Fruit fly (Drosophila melanogaster) whole organism, embryonic: Measurements from ENCODE around the gene Not10.
A peak's percentile ranks its signal among the peaks of the same experiment; 100 is the strongest.

Source experiments
- Abd-B ChIP-seq: fragments of 200-800 bp; sonication (Bioruptor generic); optimal IDR thresholded peaks from 2 replicates; lab custom pipeline; 2018; ENCODE audit warnings: missing biosample characterization, mild to moderate bottlenecking, missing genetic modification characterization, moderate library complexity
- BtbVII ChIP-seq: fragments of 200-800 bp; sonication (Bioruptor generic); optimal IDR thresholded peaks from 3 replicates; lab custom pipeline; 2017; ENCODE audit warnings: missing biosample characterization, mild to moderate bottlenecking, missing genetic modification characterization
- CG10147 ChIP-seq: fragments of 200-800 bp; sonication (Bioruptor generic); optimal IDR thresholded peaks from 2 replicates; lab custom pipeline; 2019; ENCODE audit warnings: missing biosample characterization, mild to moderate bottlenecking, missing genetic modification characterization, moderate library complexity
- CG10274 ChIP-seq: fragments of 200-800 bp; sonication (Bioruptor generic); optimal IDR thresholded peaks from 3 replicates; lab custom pipeline; 2017; ENCODE audit warnings: missing biosample characterization, mild to moderate bottlenecking, missing genetic modification characterization
- CG10321 ChIP-seq: fragments of 200-800 bp; sonication (Bioruptor generic); IDR thresholded peaks from 2 replicates; pipeline ENCODE4 v1.3.6; 2022; ENCODE audit warnings: missing biosample characterization, missing genetic modification characterization
- CG12236 ChIP-seq: fragments of 200-800 bp; sonication (Bioruptor generic); optimal IDR thresholded peaks from 2 replicates; lab custom pipeline; 2016; ENCODE audit warnings: missing biosample characterization, missing genetic modification characterization
- CG13775 ChIP-seq: fragments of 200-800 bp; sonication (Bioruptor generic); optimal IDR thresholded peaks from 3 replicates; lab custom pipeline; 2017; ENCODE audit warnings: missing biosample characterization, mild to moderate bottlenecking, missing genetic modification characterization
- CG1602 ChIP-seq: fragments of 200-800 bp; sonication (Bioruptor generic); optimal IDR thresholded peaks from 3 replicates; lab custom pipeline; 2016; ENCODE audit warnings: missing biosample characterization, missing genetic modification characterization
- CG17186 ChIP-seq: fragments of 200-800 bp; sonication (Bioruptor generic); optimal IDR thresholded peaks from 3 replicates; lab custom pipeline; 2017; ENCODE audit warnings: missing biosample characterization, missing genetic modification reagents, missing genetic modification characterization
- CG17328 ChIP-seq: fragments of 200-800 bp; sonication (Bioruptor generic); IDR thresholded peaks from 2 replicates; pipeline ENCODE4 v1.3.6; 2022; ENCODE audit warnings: missing biosample characterization, missing genetic modification characterization
- CG2875 ChIP-seq: fragments of 200-800 bp; sonication (Bioruptor generic); optimal IDR thresholded peaks from 2 replicates; lab custom pipeline; 2017; ENCODE audit warnings: missing biosample characterization, mild to moderate bottlenecking, missing genetic modification characterization, missing genetic modification reagents
- CG31365 ChIP-seq: fragments of 200-800 bp; sonication (Bioruptor generic); optimal IDR thresholded peaks from 2 replicates; lab custom pipeline; 2018; ENCODE audit warnings: missing biosample characterization, mild to moderate bottlenecking, missing genetic modification characterization
- CG3838 ChIP-seq: fragments of 200-800 bp; sonication (Bioruptor generic); optimal IDR thresholded peaks from 3 replicates; lab custom pipeline; 2016; ENCODE audit warnings: missing biosample characterization, missing genetic modification characterization
- CG7987 ChIP-seq: fragments of 200-800 bp; sonication (Bioruptor generic); optimal IDR thresholded peaks from 2 replicates; lab custom pipeline; 2018; ENCODE audit warnings: missing biosample characterization, mild to moderate bottlenecking, missing genetic modification characterization, moderate library complexity
- CG8281 ChIP-seq: fragments of 200-800 bp; sonication (Bioruptor generic); optimal IDR thresholded peaks from 2 replicates; lab custom pipeline; 2018; ENCODE audit warnings: missing biosample characterization, mild to moderate bottlenecking, missing genetic modification characterization, moderate library complexity
- CG8388 ChIP-seq: fragments of 200-800 bp; sonication (Bioruptor generic); optimal IDR thresholded peaks from 2 replicates; lab custom pipeline; 2019; ENCODE audit warnings: missing biosample characterization, mild to moderate bottlenecking, missing genetic modification characterization, moderate library complexity
- CG9437 ChIP-seq: fragments of 200-800 bp; sonication (Bioruptor generic); optimal IDR thresholded peaks from 2 replicates; lab custom pipeline; 2018; ENCODE audit warnings: missing biosample characterization, mild to moderate bottlenecking, missing genetic modification characterization
- CG9817 ChIP-seq: fragments of 200-800 bp; sonication (Bioruptor generic); optimal IDR thresholded peaks from 2 replicates; lab custom pipeline; 2018; ENCODE audit warnings: missing biosample characterization, mild to moderate bottlenecking, missing genetic modification characterization, moderate library complexity
- CG9932 ChIP-seq: fragments of 200-800 bp; sonication (Bioruptor generic); IDR thresholded peaks from 2 replicates; pipeline ENCODE4 v1.3.6; 2022; ENCODE audit warnings: missing biosample characterization, missing genetic modification characterization
- D ChIP-seq, 2 experiments: fragments of 200-800 bp in 1 of 2; fragments of >200 bp in 1 of 2; sonication (Bioruptor generic) in 1 of 2; optimal IDR thresholded peaks; 2 replicates in 1 of 2; 3 replicates in 1 of 2; lab custom pipeline; 2017; ENCODE audit warnings: mild to moderate bottlenecking in 1 of 2, missing biosample characterization in 1 of 2, missing genetic modification characterization in 1 of 2, missing genetic modification reagents in 1 of 2
- Dip3 ChIP-seq: fragments of 200-800 bp; sonication (Bioruptor generic); optimal IDR thresholded peaks from 3 replicates; lab custom pipeline; 2016; ENCODE audit warnings: missing biosample characterization, missing genetic modification characterization
- E2f1 ChIP-seq: fragments of 200-800 bp; sonication (Bioruptor generic); IDR thresholded peaks from 2 replicates; pipeline ENCODE4 v1.3.6; 2022; ENCODE audit warnings: missing biosample characterization, missing genetic modification characterization
- HLH54F ChIP-seq: fragments of 200-800 bp; sonication (Bioruptor generic); optimal IDR thresholded peaks from 3 replicates; lab custom pipeline; 2016; ENCODE audit warnings: missing biosample characterization, missing genetic modification characterization
- HLHmδ ChIP-seq: fragments of 200-800 bp; sonication (Bioruptor generic); optimal IDR thresholded peaks from 2 replicates; lab custom pipeline; 2018; ENCODE audit warnings: missing biosample characterization, mild to moderate bottlenecking, missing genetic modification characterization, moderate library complexity
- Hey ChIP-seq: fragments of 200-800 bp; sonication (Bioruptor generic); optimal IDR thresholded peaks from 3 replicates; lab custom pipeline; 2018; ENCODE audit warnings: missing biosample characterization, mild to moderate bottlenecking, missing genetic modification characterization
- Lim3 ChIP-seq: fragments of 200-800 bp; sonication (Bioruptor generic); IDR thresholded peaks from 2 replicates; pipeline ENCODE4 v1.3.6; 2022; ENCODE audit warnings: missing biosample characterization, missing genetic modification characterization
- Optix ChIP-seq: fragments of 200-800 bp; sonication (Bioruptor generic); IDR thresholded peaks from 3 replicates; pipeline ENCODE4 v1.3.6; 2022; ENCODE audit warnings: missing biosample characterization, missing genetic modification characterization
- Rx ChIP-seq: fragments of 200-800 bp; sonication (Bioruptor generic); IDR thresholded peaks from 2 replicates; pipeline ENCODE4 v1.3.6; 2022; ENCODE audit warnings: missing biosample characterization, missing genetic modification characterization
- Six4 ChIP-seq: fragments of 200-800 bp; sonication (Bioruptor generic); optimal IDR thresholded peaks from 2 replicates; lab custom pipeline; 2016; ENCODE audit warnings: missing biosample characterization, missing genetic modification characterization
- Sry-β ChIP-seq: fragments of 200-800 bp; sonication (Bioruptor generic); optimal IDR thresholded peaks from 2 replicates; lab custom pipeline; 2018; ENCODE audit warnings: missing biosample characterization, mild to moderate bottlenecking, missing genetic modification characterization, moderate library complexity
- al ChIP-seq: fragments of 200-800 bp; sonication (Bioruptor generic); IDR thresholded peaks from 2 replicates; pipeline ENCODE4 v1.3.6; 2022; ENCODE audit warnings: missing biosample characterization, missing genetic modification characterization
- az2 ChIP-seq: fragments of 200-800 bp; sonication (Bioruptor generic); optimal IDR thresholded peaks from 3 replicates; lab custom pipeline; 2016; ENCODE audit warnings: missing biosample characterization, missing genetic modification characterization
- bowl ChIP-seq: fragments of 200-800 bp; sonication (Bioruptor generic); IDR thresholded peaks from 2 replicates; pipeline ENCODE4 v1.3.6; 2022; ENCODE audit warnings: missing biosample characterization, missing genetic modification characterization
- cad ChIP-seq: fragments of >200 bp; optimal IDR thresholded peaks from 2 replicates; lab custom pipeline; 2017; ENCODE audit warnings: missing biosample characterization, missing genetic modification characterization
- da ChIP-seq: fragments of 200-800 bp; sonication (Bioruptor generic); optimal IDR thresholded peaks from 2 replicates; lab custom pipeline; 2016; ENCODE audit warnings: missing biosample characterization, missing genetic modification characterization
- dmrt11E ChIP-seq: fragments of 200-800 bp; sonication (Bioruptor generic); optimal IDR thresholded peaks from 3 replicates; lab custom pipeline; 2018; ENCODE audit warnings: missing biosample characterization, mild to moderate bottlenecking, missing genetic modification characterization, moderate library complexity
- grau ChIP-seq: fragments of 200-800 bp; optimal IDR thresholded peaks from 3 replicates; lab custom pipeline; 2019; ENCODE audit warnings: missing biosample characterization, mild to moderate bottlenecking, missing genetic modification characterization, moderate library complexity
- gt ChIP-seq: fragments of 200-800 bp; sonication (Bioruptor generic); IDR thresholded peaks from 2 replicates; pipeline ENCODE4 v1.3.6; 2022; ENCODE audit warnings: missing biosample characterization, missing genetic modification characterization
- insv ChIP-seq, 2 experiments: fragments of 200-800 bp; sonication (Bioruptor generic); optimal IDR thresholded peaks; 3 replicates each; lab custom pipeline; 2016 to 2018; ENCODE audit warnings: missing biosample characterization in 2 of 2, missing genetic modification characterization in 2 of 2
- lilli ChIP-seq: fragments of 200-800 bp; sonication (Bioruptor generic); optimal IDR thresholded peaks from 3 replicates; lab custom pipeline; 2016; ENCODE audit warnings: missing biosample characterization, missing genetic modification characterization
- mirr ChIP-seq: fragments of 200-800 bp; sonication (Bioruptor generic); optimal IDR thresholded peaks from 3 replicates; lab custom pipeline; 2018; ENCODE audit warnings: missing biosample characterization, mild to moderate bottlenecking, missing genetic modification characterization
- nom ChIP-seq: fragments of 200-800 bp; sonication (Bioruptor generic); optimal IDR thresholded peaks from 2 replicates; lab custom pipeline; 2017; ENCODE audit warnings: missing biosample characterization, missing genetic modification characterization, mild to moderate bottlenecking, moderate library complexity, missing genetic modification reagents
- org-1 ChIP-seq: fragments of 200-800 bp; sonication (Bioruptor generic); optimal IDR thresholded peaks from 2 replicates; lab custom pipeline; 2017; ENCODE audit warnings: missing biosample characterization, missing genetic modification characterization
- pzg ChIP-seq: fragments of 200-800 bp; sonication (Bioruptor generic); optimal IDR thresholded peaks from 3 replicates; lab custom pipeline; 2018; ENCODE audit warnings: missing biosample characterization, mild to moderate bottlenecking, missing genetic modification characterization, moderate library complexity
- repo ChIP-seq: fragments of 200-800 bp; sonication (Bioruptor generic); optimal IDR thresholded peaks from 2 replicates; lab custom pipeline; 2016; ENCODE audit warnings: missing biosample characterization, missing genetic modification characterization
- sens ChIP-seq: fragments of 200-800 bp; sonication (Bioruptor generic); peaks from one replicate; lab custom pipeline; 2016; ENCODE audit warnings: missing biosample characterization, missing genetic modification characterization
- so ChIP-seq: fragments of 200-800 bp; sonication (Bioruptor generic); IDR thresholded peaks from 3 replicates; pipeline ENCODE4 v1.3.6; 2022; ENCODE audit warnings: missing biosample characterization, missing genetic modification characterization
- tgo ChIP-seq: fragments of 200-800 bp; sonication (Bioruptor generic); IDR thresholded peaks from 3 replicates; pipeline ENCODE4 v1.3.6; 2022; ENCODE audit warnings: missing biosample characterization, missing genetic modification characterization
- ttk ChIP-seq: fragments of 200-800 bp; sonication (Bioruptor generic); IDR thresholded peaks from 2 replicates; pipeline ENCODE4 v2.1.2; 2022; ENCODE audit warnings: missing biosample characterization, missing genetic modification characterization
- tup ChIP-seq: fragments of 200-800 bp; sonication (Bioruptor generic); optimal IDR thresholded peaks from 2 replicates; lab custom pipeline; 2016; ENCODE audit warnings: missing biosample characterization, mild to moderate bottlenecking, missing genetic modification characterization, moderate library complexity
- yki ChIP-seq: fragments of >200 bp; optimal IDR thresholded peaks from 3 replicates; lab custom pipeline; 2018
- zen2 ChIP-seq: fragments of 200-800 bp; sonication (Bioruptor generic); IDR thresholded peaks from 3 replicates; pipeline ENCODE4 v1.3.6; 2022; ENCODE audit warnings: missing biosample characterization, missing genetic modification characterization; ENCODE audit not compliant: partially characterized antibody

The Not10 gene

dm6 chr3R:12630369-12630768 lies at the start of gene Not10:
Gene Not10 (plus strand): TSS chr3R:12630647.
- TF ChIP-seq nom (GFP tag; lab: Kevin White, UChicago) (no peak), CG13775 (peak; percentile 50), az2 (peak; percentile 49), CG10274 (GFP tag; lab: Kevin White, UChicago) (no peak), CG7987 (no peak), Abd-B (no peak), tup (GFP tag; lab: Kevin White, UChicago) (no peak), Hey (tag; lab: Kevin White, UChicago) (no peak), Six4 (GFP tag; lab: Kevin White, UChicago) (no peak), HLH54F (GFP tag; lab: Kevin White, UChicago) (no peak), E2f1 (GFP tag; lab: Robert Waterston, UW) (peak; percentile 23; the same call in 1 of the 2 replicates), cad (GFP tag; lab: Kevin White, UChicago) (no peak), insv (GFP tag; optimal IDR thresholded peaks at IDR 0.05; lab: Kevin White, UChicago) (peak in 1 of 2 experiments; percentile 19), CG9437 (GFP tag; lab: Kevin White, UChicago) (no peak), grau (tag; lab: Kevin White, UChicago) (no peak), Dip3 (GFP tag; lab: Kevin White, UChicago) (no peak), CG12236 (GFP tag; lab: Kevin White, UChicago) (no peak), yki (lab: Kevin White, UChicago) (no peak), CG8281 (no peak), BtbVII (GFP tag; lab: Kevin White, UChicago) (no peak), CG17328 (GFP tag; lab: Robert Waterston, UW) (no peak), CG10321 (GFP tag; lab: Robert Waterston, UW) (no peak), repo (no peak), CG17186 (GFP tag; lab: Kevin White, UChicago) (no peak), CG8388 (GFP tag; lab: Kevin White, UChicago) (peak; percentile 5), CG10147 (GFP tag; lab: Kevin White, UChicago) (no peak), CG9817 (tag; lab: Kevin White, UChicago) (peak; percentile 52), HLHmδ (GFP tag; lab: Kevin White, UChicago) (no peak), so (GFP tag; lab: Robert Waterston, UW) (no peak), ttk (GFP tag; lab: Robert Waterston, UW) (no peak), Sry-β (GFP tag; lab: Kevin White, UChicago) (no peak), Lim3 (no peak), Optix (no peak), dmrt11E (no peak), da (GFP tag; lab: Kevin White, UChicago) (no peak), al (no peak), org-1 (GFP tag; lab: Kevin White, UChicago) (no peak), sens (GFP tag; lab: Kevin White, UChicago) (peak; percentile 13), CG2875 (GFP tag; lab: Kevin White, UChicago) (no peak), zen2 (no peak; the same call in 2 of the 3 replicates), D (optimal IDR thresholded peaks at IDR 0.05; lab: Kevin White, UChicago) (no peak), D (GFP tag; optimal IDR thresholded peaks at IDR 0.05; lab: Kevin White, UChicago) (no peak), Rx (GFP tag; lab: Robert Waterston, UW) (no peak), CG31365 (tag; lab: Kevin White, UChicago) (no peak), pzg (GFP tag; lab: Kevin White, UChicago) (peak; percentile 45), lilli (GFP tag; lab: Kevin White, UChicago) (peak; percentile 36), CG1602 (GFP tag; lab: Kevin White, UChicago) (peak; percentile 41), bowl (GFP tag; lab: Robert Waterston, UW) (no peak), CG3838 (GFP tag; lab: Kevin White, UChicago) (no peak), gt (GFP tag; lab: Robert Waterston, UW) (no peak), mirr (GFP tag; lab: Kevin White, UChicago) (no peak), CG9932 (GFP tag; lab: Robert Waterston, UW) (peak; percentile 74), tgo (GFP tag; lab: Robert Waterston, UW) (no peak)
